Fruit fly (Drosophila melanogaster): ENCODE data around the gene CG4440.

dm6 chr2L:16319743-16320142 is 10.0 kb upstream of the CG4440 start:
- TF ChIP-seq CG31441 (GFP tag; IDR thresholded peaks at IDR 0.05) (no peak), BtbVII (GFP tag; optimal IDR thresholded peaks at IDR 0.05) (no peak), CG13424 (tag; optimal IDR thresholded peaks at IDR 0.05) (no peak)
